Worm (Caenorhabditis elegans) whole organism, L4/young adult: ENCODE results near the gene T13H5.1.

Experiments
- W03F9.2 ChIP-seq: fragments of 150-350 bp; optimal IDR thresholded peaks from 2 replicates; lab custom pipeline; 2014; ENCODE audit warnings: missing biosample characterization, missing genetic modification characterization
- dao-5 ChIP-seq: sonication (generic microtip); optimal IDR thresholded peaks from 2 replicates; lab custom pipeline; 2016; ENCODE audit warnings: missing genotype, missing genetic modification characterization, moderate library complexity, missing compliant biosample characterization
- him-1 ChIP-seq: sonication (generic microtip); optimal IDR thresholded peaks from 2 replicates; lab custom pipeline; 2016; ENCODE audit warnings: missing genotype, missing genetic modification reagents, missing genetic modification characterization, missing compliant biosample characterization

- TF ChIP-seq him-1 (tag; lab: Kevin White, UChicago) (no peak), W03F9.2 (tag; lab: Kevin White, UChicago) (no peak), dao-5 (tag; lab: Kevin White, UChicago) (no peak)
These were observed 37.7 kb downstream of the T13H5.1 start, which contains the start of gene M05D6.8 for ce11 chrII:8471139-8471538.
